Fruit fly (Drosophila melanogaster) whole organism, larva: ENCODE results near the gene CG31441.

Experiments used
- noc ChIP-seq: fragments of 200-800 bp; sonication (Bioruptor generic); optimal IDR thresholded peaks from 3 replicates; lab custom pipeline; 2019; ENCODE audit warnings: missing biosample characterization, mild to moderate bottlenecking, missing genetic modification characterization, moderate library complexity

The CG31441 gene

dm6 chr3R:11245803-11246202, 9.7 kb downstream of the CG31441 start:
- no peak for TF ChIP-seq noc

dm6 chr3R:11246865-11247264, 10.8 kb downstream of the CG31441 start:
- TF ChIP-seq noc, result no peak

dm6 chr3R:11253768-11254167, 17.7 kb downstream of the CG31441 start:
- TF ChIP-seq noc, result no peak

- no peak for TF ChIP-seq noc
Measured at dm6 chr3R:11254382-11254953, 18.4 kb downstream of the CG31441 start.

dm6 chr3R:11257537-11257936, 21.5 kb downstream of the CG31441 start:
- TF ChIP-seq noc, result no peak

dm6 chr3R:11260966-11261530, 25.0 kb downstream of the CG31441 start:
- TF ChIP-seq noc, result no peak

dm6 chr3R:11263579-11263978, 27.5 kb downstream of the CG31441 start:
- no peak for TF ChIP-seq noc

dm6 chr3R:11269013-11269412, 32.9 kb downstream of the CG31441 start:
- TF ChIP-seq noc, result no peak

dm6 chr3R:11270574-11270973, 34.5 kb downstream of the CG31441 start:
- TF ChIP-seq noc, result no peak

dm6 chr3R:11272667-11273066, 36.6 kb downstream of the CG31441 start:
- TF ChIP-seq noc, result no peak

dm6 chr3R:11281887-11282286, 45.8 kb downstream of the CG31441 start:
- no peak for TF ChIP-seq noc

dm6 chr3R:11286948-11287347, 50.9 kb downstream of the CG31441 start:
- no peak for TF ChIP-seq noc
